Worm (Caenorhabditis elegans) whole organism, L2 larva: Measurements from ENCODE around the gene F47B10.6.

ENCODE experiments used
- Y55F3AM.14 ChIP-seq: fragments of 200-800 bp; sonication (Bioruptor generic); optimal IDR thresholded peaks from 2 replicates; lab custom pipeline; 2018; ENCODE audit warnings: mild to moderate bottlenecking, missing genetic modification characterization, missing compliant biosample characterization
- ZK546.5 ChIP-seq: sonication (generic microtip); optimal IDR thresholded peaks from 2 replicates; lab custom pipeline; 2017; ENCODE audit warnings: missing biosample characterization, missing genetic modification characterization
- alr-1 ChIP-seq: fragments of 150-350 bp; optimal IDR thresholded peaks from 2 replicates; lab custom pipeline; 2014; ENCODE audit warnings: missing biosample characterization, missing genetic modification characterization
- ama-1 ChIP-seq: fragments of 150-350 bp; optimal IDR thresholded peaks from 2 replicates; lab custom pipeline; 2018; ENCODE audit warnings: inconsistent platforms
- elt-1 ChIP-seq: fragments of 150-350 bp; optimal IDR thresholded peaks from 2 replicates; lab custom pipeline; 2014; ENCODE audit warnings: missing biosample characterization, missing genetic modification characterization
- lin-11 ChIP-seq: fragments of 150-350 bp; sonication (generic microtip); optimal IDR thresholded peaks from 2 replicates; lab custom pipeline; 2014; ENCODE audit warnings: missing biosample characterization, missing genetic modification characterization, inconsistent platforms, mixed read lengths
- lin-13 ChIP-seq: fragments of 150-350 bp; optimal IDR thresholded peaks from 2 replicates; lab custom pipeline; 2014; ENCODE audit warnings: missing biosample characterization, missing genetic modification reagents, missing genetic modification characterization
- lsy-2 ChIP-seq, 2 experiments: fragments of 150-350 bp in 1 of 2; sonication (generic microtip) in 1 of 2; optimal IDR thresholded peaks; 2 replicates each; lab custom pipeline; 2014 to 2017; ENCODE audit warnings: missing biosample characterization in 2 of 2, missing genetic modification characterization in 2 of 2
- mdl-1 ChIP-seq, 2 experiments: fragments of 150-350 bp in 1 of 2; sonication (generic microtip) in 1 of 2; optimal IDR thresholded peaks; 2 replicates each; lab custom pipeline; 2017; ENCODE audit warnings: missing biosample characterization in 2 of 2, missing genetic modification characterization in 2 of 2
- nhr-77 ChIP-seq: fragments of 150-350 bp; optimal IDR thresholded peaks from 2 replicates; lab custom pipeline; 2014; ENCODE audit warnings: missing biosample characterization, missing genetic modification characterization
- peb-1 ChIP-seq: fragments of 150-350 bp; optimal IDR thresholded peaks from 2 replicates; lab custom pipeline; 2014; ENCODE audit warnings: missing biosample characterization, missing genetic modification characterization
- snpc-4 ChIP-seq: fragments of 150-350 bp; optimal IDR thresholded peaks from 2 replicates; lab custom pipeline; 2014; ENCODE audit warnings: missing biosample characterization, missing genetic modification characterization
- unc-39 ChIP-seq: fragments of 150-350 bp; optimal IDR thresholded peaks from 2 replicates; lab custom pipeline; 2014; ENCODE audit warnings: missing biosample characterization, missing genetic modification characterization
- unc-62 ChIP-seq: fragments of 150-350 bp; optimal IDR thresholded peaks from 2 replicates; lab custom pipeline; 2014; ENCODE audit warnings: missing biosample characterization, missing genetic modification reagents, missing genetic modification characterization

DNA sequence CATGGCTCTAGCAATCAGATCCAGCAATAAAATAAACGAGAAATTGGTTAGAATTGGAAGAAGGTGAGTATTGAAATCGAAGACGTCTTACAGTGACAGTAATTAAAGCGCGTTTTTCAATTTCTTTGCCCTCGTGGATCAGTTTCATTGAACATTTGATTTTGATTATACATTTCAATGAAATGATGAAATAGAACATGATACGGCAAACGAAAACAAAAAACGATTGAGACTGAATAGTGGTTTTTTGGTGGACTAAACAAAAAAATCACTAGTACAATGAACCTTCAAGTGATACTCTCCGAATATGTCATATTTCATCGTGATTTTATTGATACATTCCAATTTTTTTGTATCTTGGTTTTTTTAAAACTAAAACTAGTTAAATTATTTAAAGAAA, 8.2 kb downstream of the F47B10.6 start, which contains the start of gene haly-1:
- TF ChIP-seq peb-1 (tag; lab: Kevin White, UChicago) (no peak), snpc-4 (no peak), unc-39 (tag; lab: Kevin White, UChicago) (no peak), lin-11 (no peak), Y55F3AM.14 (no peak), lsy-2 (tag; optimal IDR thresholded peaks at IDR 0.05; lab: Kevin White, UChicago) (no peak), nhr-77 (no peak), ZK546.5 (tag; lab: Kevin White, UChicago) (no peak), unc-62 (GFP tag; lab: Kevin White, UChicago) (no peak), mdl-1 (tag; optimal IDR thresholded peaks at IDR 0.05; lab: Kevin White, UChicago) (no peak), alr-1 (tag; lab: Kevin White, UChicago) (no peak), ama-1 (lab: Kevin White, UChicago) (no peak), elt-1 (tag; lab: Kevin White, UChicago) (no peak), lin-13 (no peak)
